Worm (Caenorhabditis elegans) whole organism, L3 larva: Measurements from ENCODE around the gene dach-1.

Source experiments
- aly-2 ChIP-seq: fragments of 150-350 bp; optimal IDR thresholded peaks from 2 replicates; lab custom pipeline; 2014; ENCODE audit warnings: missing biosample characterization, missing genetic modification characterization
- ama-1 ChIP-seq: fragments of 150-350 bp; optimal IDR thresholded peaks from 2 replicates; lab custom pipeline; 2018
- ceh-82 ChIP-seq: fragments of 150-350 bp; optimal IDR thresholded peaks from 2 replicates; lab custom pipeline; 2014; ENCODE audit warnings: missing biosample characterization, missing genetic modification characterization
- elt-1 ChIP-seq: fragments of 150-350 bp; optimal IDR thresholded peaks from 2 replicates; lab custom pipeline; 2014; ENCODE audit warnings: missing biosample characterization, missing genetic modification characterization
- elt-2 ChIP-seq: sonication (generic microtip); optimal IDR thresholded peaks from 2 replicates; lab custom pipeline; 2016; ENCODE audit warnings: missing genetic modification reagents, mild to moderate bottlenecking, missing genetic modification characterization, missing compliant biosample characterization
- lin-39 ChIP-seq: fragments of 150-350 bp; optimal IDR thresholded peaks from 2 replicates; lab custom pipeline; 2018; ENCODE audit warnings: missing biosample characterization, missing genetic modification reagents, missing genetic modification characterization
- mdl-1 ChIP-seq: fragments of 150-350 bp; optimal IDR thresholded peaks from 2 replicates; lab custom pipeline; 2014; ENCODE audit warnings: missing biosample characterization, missing genetic modification characterization
- nhr-28 ChIP-seq: fragments of 150-350 bp; optimal IDR thresholded peaks from 2 replicates; lab custom pipeline; 2014; ENCODE audit warnings: missing biosample characterization, missing genetic modification characterization
- pha-4 ChIP-seq: fragments of 150-350 bp; optimal IDR thresholded peaks from 2 replicates; lab custom pipeline; 2014; ENCODE audit warnings: missing biosample characterization, missing genetic modification reagents, missing genetic modification characterization
- sea-2 ChIP-seq: fragments of 150-350 bp; sonication (generic microtip); optimal IDR thresholded peaks from 4 replicates; lab custom pipeline; 2014; ENCODE audit warnings: missing biosample characterization, missing genetic modification reagents, missing genetic modification characterization
- skn-1 ChIP-seq: fragments of 150-350 bp; optimal IDR thresholded peaks from 2 replicates; lab custom pipeline; 2014; ENCODE audit warnings: missing biosample characterization, missing genetic modification characterization
- snpc-4 ChIP-seq: fragments of 150-350 bp; optimal IDR thresholded peaks from 2 replicates; lab custom pipeline; 2014; ENCODE audit warnings: missing biosample characterization, missing genetic modification characterization
- tbx-2 ChIP-seq: sonication (generic microtip); optimal IDR thresholded peaks from 2 replicates; lab custom pipeline; 2016; ENCODE audit warnings: mild to moderate bottlenecking, missing genetic modification characterization, missing compliant biosample characterization
- unc-62 ChIP-seq: fragments of 150-350 bp; sonication (generic microtip); optimal IDR thresholded peaks from 4 replicates; lab custom pipeline; 2014; ENCODE audit warnings: missing biosample characterization, missing genetic modification reagents, missing genetic modification characterization

- TF ChIP-seq elt-1 (no peak), lin-39 (tag; lab: Kevin White, UChicago) (no peak), snpc-4 (tag; lab: Kevin White, UChicago) (no peak), mdl-1 (tag; lab: Kevin White, UChicago) (no peak), aly-2 (tag; lab: Kevin White, UChicago) (no peak), ceh-82 (no peak), unc-62 (GFP tag; lab: Kevin White, UChicago) (no peak), skn-1 (tag; lab: Kevin White, UChicago) (no peak), pha-4 (no peak), nhr-28 (no peak), tbx-2 (tag; lab: Kevin White, UChicago) (no peak), elt-2 (tag; lab: Kevin White, UChicago) (no peak), sea-2 (no peak), ama-1 (no peak)
Observed at ce11 chrV:3976964-3977363, 27.1 kb downstream of the dach-1 start, which contains the start of gene str-83.
